Fruit fly (Drosophila melanogaster) Kc167 (cell line): ENCODE measurements around the gene Prosalpha2.
A peak's percentile ranks its signal among the peaks of the same experiment; 100 is the strongest.
"Not testable (repeated sequence)": the region's sequence is repeated elsewhere in the genome, so short reads cannot be mapped to it uniquely, and the experiment has no call there.

Experiments
- Myc ChIP-seq: fragments of >200 bp; optimal IDR thresholded peaks from 2 replicates; lab custom pipeline; 2017; ENCODE audit warnings: missing external identifiers
- Sin3A ChIP-seq: fragments of >200 bp; optimal IDR thresholded peaks from 2 replicates; lab custom pipeline; 2018; ENCODE audit warnings: missing external identifiers
- h ChIP-seq: fragments of >200 bp; optimal IDR thresholded peaks from 3 replicates; lab custom pipeline; 2018; ENCODE audit warnings: missing external identifiers
- insv ChIP-seq: fragments of >200 bp; optimal IDR thresholded peaks from 3 replicates; lab custom pipeline; 2018; ENCODE audit warnings: missing external identifiers
- psq ChIP-seq: fragments of >200 bp; optimal IDR thresholded peaks from 2 replicates; lab custom pipeline; 2017; ENCODE audit warnings: missing external identifiers
- ttk ChIP-seq: sonication (Bioruptor generic); optimal IDR thresholded peaks from 2 replicates; lab custom pipeline; 2017; ENCODE audit warnings: missing external identifiers

Prosalpha2 gene

dm6 chr3R:12449617-12450242 is 18.6 kb downstream of the Prosalpha2 start:
- TF ChIP-seq insv (lab: Kevin White, UChicago) (no peak), Sin3A (lab: Kevin White, UChicago) (no peak), Myc (lab: Kevin White, UChicago) (no peak)

- TF ChIP-seq ttk (lab: Kevin White, UChicago) (no peak), psq (lab: Kevin White, UChicago) (no peak), h (no peak), Sin3A (lab: Kevin White, UChicago) (no peak), insv (lab: Kevin White, UChicago) (no peak), Myc (lab: Kevin White, UChicago) (no peak)
Measured at dm6 chr3R:12450713-12451259, 19.7 kb downstream of the Prosalpha2 start.

- no peak for TF ChIP-seq Myc (lab: Kevin White, UChicago)
- TF ChIP-seq Sin3A (lab: Kevin White, UChicago), result no peak
- no peak for TF ChIP-seq ttk (lab: Kevin White, UChicago)
- TF ChIP-seq h, result no peak
- no peak for TF ChIP-seq insv (lab: Kevin White, UChicago)
- TF ChIP-seq psq (lab: Kevin White, UChicago), result no peak
Measured at dm6 chr3R:12451376-12451775, 20.3 kb downstream of the Prosalpha2 start.

dm6 chr3R:12451888-12452514 is 20.9 kb downstream of the Prosalpha2 start, which contains the start of gene CG5509:
CG5509 (plus strand) TSS chr3R:12452464.
- TF ChIP-seq h (no peak), insv (lab: Kevin White, UChicago) (no peak), ttk (lab: Kevin White, UChicago) (no peak), Sin3A (lab: Kevin White, UChicago) (no peak), psq (lab: Kevin White, UChicago) (no peak)

dm6 chr3R:12454492-12454891 is 23.4 kb downstream of the Prosalpha2 start:
- TF ChIP-seq psq (lab: Kevin White, UChicago) (no peak), Sin3A (lab: Kevin White, UChicago) (no peak), Myc (lab: Kevin White, UChicago) (no peak), h (no peak), ttk (lab: Kevin White, UChicago) (no peak), insv (lab: Kevin White, UChicago) (no peak)

dm6 chr3R:12456370-12456940 is 25.3 kb downstream of the Prosalpha2 start, which contains the start of gene trus:
trus (plus strand) TSS chr3R:12456573.
- no peak for TF ChIP-seq Myc (lab: Kevin White, UChicago)

dm6 chr3R:12459879-12460522 is 28.9 kb downstream of the Prosalpha2 start, which contains the start of the genes CG5961 and Polr3C:
CG5961 (minus strand) TSS chr3R:12460294.
Polr3C (plus strand) TSS chr3R:12460414.
- TF ChIP-seq insv (lab: Kevin White, UChicago) (no peak), psq (lab: Kevin White, UChicago) (peak; percentile 69)

- TF ChIP-seq ttk, Myc, Sin3A (lab: Kevin White, UChicago): not testable (repeated sequence)
Measured at dm6 chr3R:12465198-12465597, 34.1 kb downstream of the Prosalpha2 start, which contains the start of gene CG5608. CG5608 (minus strand) TSS chr3R:12465298.

dm6 chr3R:12467675-12468074 is 36.6 kb downstream of the Prosalpha2 start, which contains the start of gene Hsp70Ba:
Hsp70Ba (minus strand) TSS chr3R:12467776.
- TF ChIP-seq insv (lab: Kevin White, UChicago); psq (lab: Kevin White, UChicago); h: not testable (repeated sequence)
